Fruit fly (Drosophila melanogaster) whole organism, embryonic: ENCODE results near the gene Nrd1.

Source experiments
- ATbp ChIP-seq: fragments of 200-800 bp; sonication (Bioruptor generic); optimal IDR thresholded peaks from 2 replicates; lab custom pipeline; 2017; ENCODE audit warnings: missing biosample characterization, mild to moderate bottlenecking, missing genetic modification characterization, missing genetic modification reagents
- B-H1 ChIP-seq: fragments of 200-800 bp; sonication (Bioruptor generic); IDR thresholded peaks from 3 replicates; pipeline ENCODE4 v1.3.6; 2022; ENCODE audit warnings: missing biosample characterization, missing genetic modification characterization
- C15 ChIP-seq: fragments of 200-800 bp; sonication (Bioruptor generic); IDR thresholded peaks from 3 replicates; pipeline ENCODE4 v1.3.6; 2022; ENCODE audit warnings: missing biosample characterization, missing genetic modification characterization
- CG10147 ChIP-seq: fragments of 200-800 bp; sonication (Bioruptor generic); optimal IDR thresholded peaks from 2 replicates; lab custom pipeline; 2019; ENCODE audit warnings: missing biosample characterization, mild to moderate bottlenecking, missing genetic modification characterization, moderate library complexity
- CG12104 ChIP-seq: fragments of 200-800 bp; sonication (Bioruptor generic); optimal IDR thresholded peaks from 3 replicates; lab custom pipeline; 2016; ENCODE audit warnings: missing biosample characterization, missing genetic modification characterization
- CG12391 ChIP-seq: fragments of 200-800 bp; sonication (Bioruptor generic); optimal IDR thresholded peaks from 3 replicates; lab custom pipeline; 2018; ENCODE audit warnings: missing biosample characterization, mild to moderate bottlenecking, missing genetic modification characterization, moderate library complexity
- CG13287 ChIP-seq: fragments of 200-800 bp; sonication (Bioruptor generic); IDR thresholded peaks from 2 replicates; pipeline ENCODE4 v1.3.6; 2022; ENCODE audit warnings: missing biosample characterization, missing genetic modification characterization; ENCODE audit not compliant: partially characterized antibody
- CG15011 ChIP-seq: fragments of 200-800 bp; sonication (Bioruptor generic); optimal IDR thresholded peaks from 3 replicates; lab custom pipeline; 2018; ENCODE audit warnings: missing biosample characterization, mild to moderate bottlenecking, missing genetic modification characterization
- CG16813 ChIP-seq: fragments of 200-800 bp; sonication (Bioruptor generic); IDR thresholded peaks from 3 replicates; pipeline ENCODE4 v1.3.6; 2022; ENCODE audit warnings: missing biosample characterization, missing genetic modification characterization; ENCODE audit not compliant: partially characterized antibody
- CG17359 ChIP-seq: fragments of 200-800 bp; sonication (Bioruptor generic); optimal IDR thresholded peaks from 3 replicates; lab custom pipeline; 2018; ENCODE audit warnings: missing biosample characterization, mild to moderate bottlenecking, missing genetic modification characterization, moderate library complexity
- CG17829 ChIP-seq: fragments of 200-800 bp; optimal IDR thresholded peaks from 2 replicates; lab custom pipeline; 2019; ENCODE audit warnings: missing biosample characterization, mild to moderate bottlenecking, missing genetic modification characterization, moderate library complexity
- CG18476 ChIP-seq: fragments of 200-800 bp; sonication (Bioruptor generic); optimal IDR thresholded peaks from 2 replicates; lab custom pipeline; 2016; ENCODE audit warnings: missing biosample characterization, mild to moderate bottlenecking, missing genetic modification characterization
- CG2129 ChIP-seq: fragments of 200-800 bp; sonication (Bioruptor generic); IDR thresholded peaks from 2 replicates; pipeline ENCODE4 v1.3.6; 2022; ENCODE audit warnings: missing biosample characterization, missing genetic modification characterization; ENCODE audit not compliant: partially characterized antibody
- CG3281 ChIP-seq: fragments of 200-800 bp; sonication (Bioruptor generic); optimal IDR thresholded peaks from 3 replicates; lab custom pipeline; 2017; ENCODE audit warnings: missing biosample characterization, mild to moderate bottlenecking, missing genetic modification characterization
- CG33213 ChIP-seq: fragments of 200-800 bp; sonication (Bioruptor generic); optimal IDR thresholded peaks from 3 replicates; lab custom pipeline; 2016; ENCODE audit warnings: missing biosample characterization, missing genetic modification characterization
- CG34224 ChIP-seq: fragments of 200-800 bp; sonication (Bioruptor generic); IDR thresholded peaks from 3 replicates; pipeline ENCODE4 v1.3.6; 2022; ENCODE audit warnings: missing biosample characterization, missing genetic modification characterization; ENCODE audit not compliant: partially characterized antibody
- CG34422 ChIP-seq: fragments of 200-800 bp; sonication (Bioruptor generic); IDR thresholded peaks from 3 replicates; pipeline ENCODE4 v1.3.6; 2022; ENCODE audit warnings: missing biosample characterization, missing genetic modification characterization
- CG3726 ChIP-seq: fragments of 200-800 bp; sonication (Bioruptor generic); IDR thresholded peaks from 3 replicates; pipeline ENCODE4, ENCODE4 v1.3.6; 2022; ENCODE audit warnings: missing biosample characterization, missing genetic modification characterization
- CG3838 ChIP-seq: fragments of 200-800 bp; sonication (Bioruptor generic); optimal IDR thresholded peaks from 3 replicates; lab custom pipeline; 2016; ENCODE audit warnings: missing biosample characterization, missing genetic modification characterization
- CG6689 ChIP-seq: fragments of 200-800 bp; sonication (Bioruptor generic); IDR thresholded peaks from 2 replicates; pipeline ENCODE4 v1.3.6; 2022; ENCODE audit warnings: missing biosample characterization, missing genetic modification characterization
- CG6791 ChIP-seq: fragments of 200-800 bp; sonication (Bioruptor generic); IDR thresholded peaks from 3 replicates; pipeline ENCODE4 v1.3.6; 2022; ENCODE audit warnings: missing biosample characterization, missing genetic modification characterization; ENCODE audit not compliant: partially characterized antibody
- CG7839 ChIP-seq: fragments of 200-800 bp; sonication (Bioruptor generic); optimal IDR thresholded peaks from 3 replicates; lab custom pipeline; 2018; ENCODE audit warnings: missing biosample characterization, mild to moderate bottlenecking, missing genetic modification characterization, moderate library complexity
- CG8281 ChIP-seq: fragments of 200-800 bp; sonication (Bioruptor generic); optimal IDR thresholded peaks from 2 replicates; lab custom pipeline; 2018; ENCODE audit warnings: missing biosample characterization, mild to moderate bottlenecking, missing genetic modification characterization, moderate library complexity
- CG8765 ChIP-seq: fragments of 200-800 bp; sonication (Bioruptor generic); IDR thresholded peaks from 2 replicates; pipeline ENCODE4 v1.3.6; 2022; ENCODE audit warnings: missing biosample characterization, missing genetic modification characterization
- Dbx ChIP-seq: fragments of 200-800 bp; sonication (Bioruptor generic); IDR thresholded peaks from 3 replicates; pipeline ENCODE4 v1.3.6; 2022; ENCODE audit warnings: missing biosample characterization, missing genetic modification characterization
- Deaf1 ChIP-seq: fragments of 200-800 bp; optimal IDR thresholded peaks from 3 replicates; lab custom pipeline; 2019; ENCODE audit warnings: missing biosample characterization, mild to moderate bottlenecking, missing genetic modification characterization, moderate library complexity
- Ets97D ChIP-seq: fragments of 200-800 bp; sonication (Bioruptor generic); optimal IDR thresholded peaks from 3 replicates; lab custom pipeline; 2016; ENCODE audit warnings: missing biosample characterization, missing genetic modification characterization
- Fer1 ChIP-seq: fragments of 200-800 bp; sonication (Bioruptor generic); optimal IDR thresholded peaks from 2 replicates; lab custom pipeline; 2017; ENCODE audit warnings: missing biosample characterization, mild to moderate bottlenecking, missing genetic modification characterization
- Gsc ChIP-seq: fragments of 200-800 bp; sonication (Bioruptor generic); IDR thresholded peaks from 2 replicates; pipeline ENCODE4 v1.3.6; 2022; ENCODE audit warnings: missing biosample characterization, missing genetic modification characterization
- Mrtf ChIP-seq: fragments of 200-800 bp; sonication (Bioruptor generic); IDR thresholded peaks from 3 replicates; pipeline ENCODE4 v1.3.6; 2022; ENCODE audit warnings: missing biosample characterization, missing genetic modification characterization
- Sry-β ChIP-seq: fragments of 200-800 bp; sonication (Bioruptor generic); optimal IDR thresholded peaks from 2 replicates; lab custom pipeline; 2018; ENCODE audit warnings: missing biosample characterization, mild to moderate bottlenecking, missing genetic modification characterization, moderate library complexity
- Sry-δ ChIP-seq: fragments of 200-800 bp; sonication (Bioruptor generic); optimal IDR thresholded peaks from 2 replicates; lab custom pipeline; 2016; ENCODE audit warnings: missing biosample characterization, missing genetic modification characterization
- TFAM ChIP-seq: fragments of 200-800 bp; sonication (Bioruptor generic); optimal IDR thresholded peaks from 2 replicates; lab custom pipeline; 2017; ENCODE audit warnings: missing biosample characterization, missing genetic modification characterization, inconsistent platforms
- Vsx1 ChIP-seq: fragments of 200-800 bp; sonication (Bioruptor generic); optimal IDR thresholded peaks from 2 replicates; lab custom pipeline; 2017; ENCODE audit warnings: missing biosample characterization, mild to moderate bottlenecking, missing genetic modification characterization, missing genetic modification reagents
- ato ChIP-seq: fragments of 200-800 bp; sonication (Bioruptor generic); IDR thresholded peaks from 2 replicates; pipeline ENCODE4 v1.3.6; 2022; ENCODE audit warnings: missing biosample characterization, missing genetic modification characterization; ENCODE audit not compliant: partially characterized antibody
- bbx ChIP-seq: fragments of 200-800 bp; sonication (Bioruptor generic); IDR thresholded peaks from 2 replicates; pipeline ENCODE4 v1.3.6; 2022; ENCODE audit warnings: missing biosample characterization, missing genetic modification characterization; ENCODE audit not compliant: partially characterized antibody
- bowl ChIP-seq: fragments of 200-800 bp; sonication (Bioruptor generic); IDR thresholded peaks from 2 replicates; pipeline ENCODE4 v1.3.6; 2022; ENCODE audit warnings: missing biosample characterization, missing genetic modification characterization
- chm ChIP-seq: fragments of 200-800 bp; sonication (Bioruptor generic); IDR thresholded peaks from 2 replicates; pipeline ENCODE4 v1.3.6; 2022; ENCODE audit warnings: missing biosample characterization, missing genetic modification characterization
- crp ChIP-seq, 2 experiments: fragments of 200-800 bp; sonication (Bioruptor generic); optimal IDR thresholded peaks; 2 replicates in 1 of 2; 3 replicates in 1 of 2; lab custom pipeline; 2017; ENCODE audit warnings: missing biosample characterization in 2 of 2, missing genetic modification characterization in 2 of 2, mild to moderate bottlenecking in 1 of 2, moderate library complexity in 1 of 2
- fd96Cb ChIP-seq: fragments of 200-800 bp; sonication (Bioruptor generic); optimal IDR thresholded peaks from 2 replicates; lab custom pipeline; 2018; ENCODE audit warnings: missing biosample characterization, mild to moderate bottlenecking, missing genetic modification characterization, moderate library complexity
- kni ChIP-seq: fragments of 200-800 bp; sonication (Bioruptor generic); optimal IDR thresholded peaks from 3 replicates; lab custom pipeline; 2017; ENCODE audit warnings: mild to moderate bottlenecking, missing biosample characterization, missing genetic modification reagents, missing genetic modification characterization
- knrl ChIP-seq: fragments of 200-800 bp; sonication (Bioruptor generic); IDR thresholded peaks from 3 replicates; pipeline ENCODE4 v1.3.6; 2022; ENCODE audit warnings: missing biosample characterization, missing genetic modification characterization; ENCODE audit not compliant: partially characterized antibody
- odd ChIP-seq: fragments of 200-800 bp; sonication (Bioruptor generic); optimal IDR thresholded peaks from 2 replicates; lab custom pipeline; 2017; ENCODE audit warnings: missing biosample characterization, mild to moderate bottlenecking, missing genetic modification characterization
- pzg ChIP-seq: fragments of 200-800 bp; sonication (Bioruptor generic); optimal IDR thresholded peaks from 3 replicates; lab custom pipeline; 2018; ENCODE audit warnings: missing biosample characterization, mild to moderate bottlenecking, missing genetic modification characterization, moderate library complexity
- seq ChIP-seq: fragments of 200-800 bp; sonication (Bioruptor generic); IDR thresholded peaks from 2 replicates; pipeline ENCODE4 v1.3.6; 2022; ENCODE audit warnings: missing biosample characterization, missing genetic modification characterization
- sna ChIP-seq: fragments of 200-800 bp; sonication (Bioruptor generic); IDR thresholded peaks from 2 replicates; pipeline ENCODE4 v1.3.6; 2022; ENCODE audit warnings: missing biosample characterization, missing genetic modification characterization; ENCODE audit not compliant: partially characterized antibody
- stwl ChIP-seq: fragments of 200-800 bp; sonication (Bioruptor generic); optimal IDR thresholded peaks from 3 replicates; lab custom pipeline; 2018; ENCODE audit warnings: missing biosample characterization, mild to moderate bottlenecking, missing genetic modification characterization, moderate library complexity
- toy ChIP-seq: fragments of 200-800 bp; sonication (Bioruptor generic); IDR thresholded peaks from 2 replicates; pipeline ENCODE4 v1.3.6; 2022; ENCODE audit warnings: missing biosample characterization, missing genetic modification characterization
- tx ChIP-seq: fragments of 200-800 bp; sonication (Bioruptor generic); optimal IDR thresholded peaks from 2 replicates; lab custom pipeline; 2016; ENCODE audit warnings: missing biosample characterization, missing genetic modification characterization
- wek ChIP-seq: fragments of 200-800 bp; sonication (Bioruptor generic); optimal IDR thresholded peaks from 3 replicates; lab custom pipeline; 2018; ENCODE audit warnings: missing biosample characterization, mild to moderate bottlenecking, missing genetic modification characterization, moderate library complexity

The Nrd1 gene

dm6 chrX:11905144-11905543, 36.5 kb upstream of the Nrd1 start, which contains the start of gene Upf1 (continued):
- TF ChIP-seq Ets97D (peak; percentile 36), CG15011 (no peak), Gsc (GFP tag; lab: Robert Waterston, UW) (no peak), CG2129 (GFP tag; lab: Robert Waterston, UW) (peak; percentile 79), B-H1 (GFP tag; lab: Robert Waterston, UW) (no peak), CG6689 (no peak), bowl (GFP tag; lab: Robert Waterston, UW) (no peak), odd (no peak), CG3281 (GFP tag; lab: Kevin White, UChicago) (no peak), CG33213 (GFP tag; lab: Kevin White, UChicago) (no peak), chm (GFP tag; lab: Robert Waterston, UW) (no peak), bbx (GFP tag; lab: Robert Waterston, UW) (peak; percentile 93), CG7839 (tag; lab: Kevin White, UChicago) (no peak), CG10147 (GFP tag; lab: Kevin White, UChicago) (no peak), sna (GFP tag; lab: Robert Waterston, UW) (peak; percentile 82), CG13287 (GFP tag; lab: Robert Waterston, UW) (peak; percentile 90), fd96Cb (tag; lab: Kevin White, UChicago) (no peak), crp (GFP tag; optimal IDR thresholded peaks at IDR 0.05; lab: Kevin White, UChicago) (no peak), CG17829 (tag; lab: Kevin White, UChicago) (no peak), stwl (tag; lab: Kevin White, UChicago) (peak; percentile 70), knrl (GFP tag; lab: Robert Waterston, UW) (peak; percentile 94), CG6791 (peak; percentile 95), CG12104 (GFP tag; lab: Kevin White, UChicago) (no peak), Sry-δ (GFP tag; lab: Kevin White, UChicago) (peak; percentile 80), CG8281 (no peak), Deaf1 (tag; lab: Kevin White, UChicago) (no peak), CG8765 (GFP tag; lab: Robert Waterston, UW) (no peak), toy (no peak), Dbx (GFP tag; lab: Robert Waterston, UW) (no peak), CG18476 (no peak), ato (GFP tag; lab: Robert Waterston, UW) (peak; percentile 77), kni (GFP tag; lab: Kevin White, UChicago) (no peak), CG16813 (peak; percentile 92), CG34224 (GFP tag; lab: Robert Waterston, UW) (peak; percentile 87), pzg (GFP tag; lab: Kevin White, UChicago) (peak; percentile 61), CG17359 (tag; lab: Kevin White, UChicago) (no peak), Fer1 (GFP tag; lab: Kevin White, UChicago) (no peak), seq (GFP tag; lab: Robert Waterston, UW) (no peak), TFAM (GFP tag; lab: Kevin White, UChicago) (no peak), Vsx1 (GFP tag; lab: Kevin White, UChicago) (no peak), Sry-β (GFP tag; lab: Kevin White, UChicago) (peak; percentile 80), CG12391 (tag; lab: Kevin White, UChicago) (peak; percentile 16), CG3838 (GFP tag; lab: Kevin White, UChicago) (no peak), CG3726 (GFP tag; lab: Robert Waterston, UW) (no peak), Mrtf (no peak), wek (GFP tag; lab: Kevin White, UChicago) (no peak), ATbp (GFP tag; lab: Kevin White, UChicago) (no peak), tx (no peak), C15 (no peak), CG34422 (GFP tag; lab: Robert Waterston, UW) (peak; percentile 26; the same call in 2 of the 3 replicates)
